Fruit fly (Drosophila melanogaster) whole organism, wandering third instar larva: Measurements from ENCODE around the gene CG43145.
A peak's percentile ranks its signal among the peaks of the same experiment; 100 is the strongest.

ENCODE experiments used
- Abd-B ChIP-seq: fragments of >200 bp; optimal IDR thresholded peaks from 2 replicates; lab custom pipeline; 2017; ENCODE audit warnings: missing biosample characterization, missing genetic modification characterization
- CG32264 ChIP-seq: fragments of 200-800 bp; sonication (Bioruptor generic); optimal IDR thresholded peaks from 2 replicates; lab custom pipeline; 2016; ENCODE audit warnings: missing biosample characterization, missing genetic modification characterization
- CG9705 ChIP-seq: fragments of 200-800 bp; sonication (Bioruptor generic); optimal IDR thresholded peaks from 2 replicates; lab custom pipeline; 2018; ENCODE audit warnings: missing biosample characterization, mild to moderate bottlenecking, missing genetic modification characterization
- CrebA ChIP-seq: fragments of 200-800 bp; sonication (Bioruptor generic); optimal IDR thresholded peaks from 2 replicates; lab custom pipeline; 2016; ENCODE audit warnings: missing biosample characterization, mild to moderate bottlenecking, missing genetic modification characterization, borderline replicate concordance
- Dfd ChIP-seq: fragments of >200 bp; optimal IDR thresholded peaks from 2 replicates; lab custom pipeline; 2017; ENCODE audit warnings: missing biosample characterization, missing genetic modification characterization
- Dif ChIP-seq: fragments of 200-275, 200-300 bp; sonication (Bioruptor generic); optimal IDR thresholded peaks from 2 replicates; lab custom pipeline; 2018; ENCODE audit warnings: missing biosample characterization, missing genetic modification characterization; ENCODE audit not compliant: partially characterized antibody
- GATAd ChIP-seq: sonication (Bioruptor generic); optimal IDR thresholded peaks from 2 replicates; lab custom pipeline; 2016; ENCODE audit warnings: missing biosample characterization, missing genetic modification characterization
- HLH106 ChIP-seq: fragments of 200-800 bp; optimal IDR thresholded peaks from 3 replicates; lab custom pipeline; 2019; ENCODE audit warnings: missing biosample characterization, mild to moderate bottlenecking, missing genetic modification characterization, moderate library complexity
- Hnf4 ChIP-seq: fragments of 200-800 bp; sonication (Bioruptor generic); optimal IDR thresholded peaks from 2 replicates; lab custom pipeline; 2016; ENCODE audit warnings: missing biosample characterization, mild to moderate bottlenecking, missing genetic modification characterization
- Hr78 ChIP-seq: fragments of >200 bp; optimal IDR thresholded peaks from 2 replicates; lab custom pipeline; 2017; ENCODE audit warnings: missing biosample characterization, missing genetic modification characterization
- Hr83 ChIP-seq: fragments of 200-300 bp; sonication (Bioruptor generic); optimal IDR thresholded peaks from 2 replicates; lab custom pipeline; 2016; ENCODE audit warnings: missing biosample characterization, mild to moderate bottlenecking, missing genetic modification characterization, moderate library complexity; ENCODE audit not compliant: poor library complexity, severe bottlenecking
- Jra ChIP-seq: sonication (Bioruptor generic); optimal IDR thresholded peaks from 2 replicates; lab custom pipeline; 2016; ENCODE audit warnings: missing biosample characterization, missing genetic modification characterization
- Myc ChIP-seq: fragments of >200 bp; optimal IDR thresholded peaks from 2 replicates; lab custom pipeline; 2017
- N ChIP-seq: fragments of >200 bp; optimal IDR thresholded peaks from 2 replicates; lab custom pipeline; 2018; ENCODE audit warnings: missing biosample characterization, missing external identifiers, missing genetic modification characterization
- OdsH ChIP-seq: fragments of 200-800 bp; sonication (Bioruptor generic); optimal IDR thresholded peaks from 2 replicates; lab custom pipeline; 2016; ENCODE audit warnings: missing biosample characterization, mild to moderate bottlenecking, missing genetic modification characterization
- Rel ChIP-seq, 2 experiments: fragments of 200-800 bp; sonication (Bioruptor generic) in 1 of 2; optimal IDR thresholded peaks; 2 replicates in 1 of 2; 3 replicates in 1 of 2; lab custom pipeline; 2016 to 2019; ENCODE audit warnings: mild to moderate bottlenecking in 2 of 2, missing biosample characterization in 2 of 2, missing genetic modification characterization in 2 of 2, moderate library complexity in 1 of 2
- Sp1 ChIP-seq: fragments of 200-800 bp; sonication (Bioruptor generic); optimal IDR thresholded peaks from 3 replicates; lab custom pipeline; 2019; ENCODE audit warnings: missing biosample characterization, mild to moderate bottlenecking, missing genetic modification characterization, moderate library complexity
- Vsx2 ChIP-seq: fragments of 200-300, 225-300 bp; sonication (Bioruptor generic); optimal IDR thresholded peaks from 2 replicates; lab custom pipeline; 2018; ENCODE audit warnings: missing biosample characterization, missing genetic modification characterization; ENCODE audit not compliant: partially characterized antibody
- br ChIP-seq: fragments of 200-800 bp; sonication (Bioruptor generic); optimal IDR thresholded peaks from 2 replicates; lab custom pipeline; 2016; ENCODE audit warnings: missing biosample characterization, missing genetic modification characterization
- brk ChIP-seq: fragments of 200-800 bp; sonication (Bioruptor generic); optimal IDR thresholded peaks from 2 replicates; lab custom pipeline; 2016; ENCODE audit warnings: missing biosample characterization, mild to moderate bottlenecking, missing genetic modification characterization
- dl ChIP-seq, 2 experiments: fragments of 175-275, 200-275 bp in 1 of 2; fragments of 200-275 bp in 1 of 2; sonication (Bioruptor generic); optimal IDR thresholded peaks; lab custom pipeline; 2018; ENCODE audit warnings: mild to moderate bottlenecking in 2 of 2, missing biosample characterization in 2 of 2, missing genetic modification characterization in 2 of 2, moderate library complexity in 2 of 2; ENCODE audit not compliant: partially characterized antibody in 2 of 2, insufficient read depth in 1 of 2
- dmrt93B ChIP-seq: fragments of 200-800 bp; sonication (Bioruptor generic); optimal IDR thresholded peaks from 2 replicates; lab custom pipeline; 2018; ENCODE audit warnings: missing biosample characterization, mild to moderate bottlenecking, missing genetic modification characterization
- ey ChIP-seq: fragments of 200-800 bp; sonication (Bioruptor generic); optimal IDR thresholded peaks from 2 replicates; lab custom pipeline; 2016; ENCODE audit warnings: missing biosample characterization, missing genetic modification characterization
- foxo ChIP-seq, 2 experiments: fragments of 200-800 bp; sonication (Bioruptor generic); optimal IDR thresholded peaks; 2 replicates in 1 of 2; 3 replicates in 1 of 2; lab custom pipeline; 2016 to 2017; ENCODE audit warnings: missing biosample characterization in 2 of 2, missing genetic modification characterization in 2 of 2
- fru ChIP-seq: fragments of 200-800 bp; sonication (Bioruptor generic); optimal IDR thresholded peaks from 3 replicates; lab custom pipeline; 2016; ENCODE audit warnings: missing biosample characterization, mild to moderate bottlenecking, missing genetic modification characterization
- h ChIP-seq: fragments of 200-800 bp; sonication (Bioruptor generic); optimal IDR thresholded peaks from 3 replicates; lab custom pipeline; 2016; ENCODE audit warnings: missing biosample characterization, mild to moderate bottlenecking, missing genetic modification characterization
- jim ChIP-seq: fragments of 175-275, 200-325 bp; sonication (Bioruptor generic); optimal IDR thresholded peaks from 2 replicates; lab custom pipeline; 2016; ENCODE audit warnings: missing biosample characterization, mild to moderate bottlenecking, missing genetic modification characterization
- lola ChIP-seq: fragments of >200 bp; optimal IDR thresholded peaks from 2 replicates; lab custom pipeline; 2017; ENCODE audit warnings: missing biosample characterization, missing genetic modification characterization
- pan ChIP-seq: fragments of >200 bp; optimal IDR thresholded peaks from 2 replicates; lab custom pipeline; 2017
- psq ChIP-seq: fragments of 200-800 bp; sonication (Bioruptor generic); optimal IDR thresholded peaks from 3 replicates; lab custom pipeline; 2017; ENCODE audit warnings: missing biosample characterization, mild to moderate bottlenecking, missing genetic modification characterization, moderate library complexity
- rgr ChIP-seq: fragments of 200-800 bp; sonication (Bioruptor generic); optimal IDR thresholded peaks from 3 replicates; lab custom pipeline; 2016; ENCODE audit warnings: missing biosample characterization, mild to moderate bottlenecking, missing genetic modification characterization
- sage ChIP-seq: fragments of 200-800 bp; sonication (Bioruptor generic); optimal IDR thresholded peaks from 2 replicates; lab custom pipeline; 2016; ENCODE audit warnings: missing biosample characterization, mild to moderate bottlenecking, missing genetic modification characterization
- sv ChIP-seq: fragments of 200-800 bp; sonication (Bioruptor generic); optimal IDR thresholded peaks from 3 replicates; lab custom pipeline; 2016; ENCODE audit warnings: missing biosample characterization, missing genetic modification characterization
- tai ChIP-seq: sonication (Bioruptor generic); optimal IDR thresholded peaks from 2 replicates; lab custom pipeline; 2016; ENCODE audit warnings: missing biosample characterization, missing genetic modification characterization
- usp ChIP-seq: fragments of >200 bp; optimal IDR thresholded peaks from 2 replicates; lab custom pipeline; 2017; ENCODE audit warnings: missing biosample characterization, missing genetic modification characterization
- woc ChIP-seq: sonication (Bioruptor generic); optimal IDR thresholded peaks from 2 replicates; lab custom pipeline; 2016; ENCODE audit warnings: missing biosample characterization, mild to moderate bottlenecking, missing genetic modification characterization

Gene CG43145

dm6 chr2L:3656667-3657066 is 45.0 kb upstream of the CG43145 start, which contains the start of gene for:
TSS of gene for (minus strand) at chr2L:3656953.
- peak; percentile 14 for TF ChIP-seq fru
- TF ChIP-seq Abd-B, result no peak
- TF ChIP-seq lola, result no peak
- TF ChIP-seq sage, result no peak
- TF ChIP-seq Sp1 (GFP tag; lab: Kevin White, UChicago), result no peak
- TF ChIP-seq, all 38 proteins: peak for 1

dm6 chr2L:3657349-3658142 is 44.1 kb upstream of the CG43145 start:
- TF ChIP-seq dmrt93B (GFP tag; lab: Kevin White, UChicago) (peak; percentile 26), Vsx2 (no peak), h (GFP tag; lab: Kevin White, UChicago) (peak; percentile 45), fru (peak; percentile 33), HLH106 (peak; percentile 50), brk (GFP tag; lab: Kevin White, UChicago) (peak; percentile 19), foxo (GFP tag; optimal IDR thresholded peaks at IDR 0.05; lab: Kevin White, UChicago) (peak in 1 of 2 experiments; percentile 63), woc (GFP tag; lab: Kevin White, UChicago) (no peak), ey (GFP tag; lab: Kevin White, UChicago) (peak; percentile 43), Hnf4 (peak; percentile 26), Hr83 (GFP tag; lab: Kevin White, UChicago) (no peak), CG32264 (GFP tag; lab: Kevin White, UChicago) (no peak), OdsH (GFP tag; lab: Kevin White, UChicago) (peak; percentile 7), tai (GFP tag; lab: Kevin White, UChicago) (peak; percentile 46), rgr (peak; percentile 34), CrebA (GFP tag; lab: Kevin White, UChicago) (peak; percentile 60), Myc (lab: Kevin White, UChicago) (peak; percentile 90)
- TF ChIP-seq, all 38 proteins: peak for 13

dm6 chr2L:3662307-3662795 is 39.3 kb upstream of the CG43145 start, which contains the start of gene Drgx:
TSS of gene Drgx (plus strand) at chr2L:3662745.
- TF ChIP-seq Hr83 (GFP tag; lab: Kevin White, UChicago) (no peak), Sp1 (GFP tag; lab: Kevin White, UChicago) (no peak), rgr (no peak), ey (GFP tag; lab: Kevin White, UChicago) (no peak), Vsx2 (peak; percentile 54), CG32264 (GFP tag; lab: Kevin White, UChicago) (no peak), CrebA (GFP tag; lab: Kevin White, UChicago) (no peak), OdsH (GFP tag; lab: Kevin White, UChicago) (no peak), Hr78 (GFP tag; lab: Kevin White, UChicago) (no peak), Jra (GFP tag; lab: Kevin White, UChicago) (no peak), sv (no peak), Dif (GFP tag; lab: Kevin White, UChicago) (peak; percentile 42), dl (GFP tag; optimal IDR thresholded peaks at IDR 0.05; lab: Kevin White, UChicago; ENCODE audit: insufficient read depth in 1 of 2, partially characterized antibody in 2 of 2) (peak in 1 of 2 experiments; percentile 29), tai (GFP tag; lab: Kevin White, UChicago) (no peak), dmrt93B (GFP tag; lab: Kevin White, UChicago) (no peak), GATAd (GFP tag; lab: Kevin White, UChicago) (no peak), jim (GFP tag; lab: Kevin White, UChicago) (no peak), pan (lab: Kevin White, UChicago) (no peak), sage (no peak), Myc (lab: Kevin White, UChicago) (no peak), CG9705 (GFP tag; lab: Kevin White, UChicago) (no peak), woc (GFP tag; lab: Kevin White, UChicago) (no peak), Dfd (GFP tag; lab: Kevin White, UChicago) (no peak), lola (no peak), usp (GFP tag; lab: Kevin White, UChicago) (no peak)

dm6 chr2L:3668451-3668850 is 33.2 kb upstream of the CG43145 start, which contains the start of gene Sfp24Ba:
TSS of gene Sfp24Ba (minus strand) at chr2L:3668551.
- TF ChIP-seq woc (GFP tag; lab: Kevin White, UChicago), result no peak
- no peak for TF ChIP-seq N (GFP tag; lab: Kevin White, UChicago)
- TF ChIP-seq br, result no peak
- no peak for TF ChIP-seq Abd-B
- no peak for TF ChIP-seq jim (GFP tag; lab: Kevin White, UChicago)
- no peak for TF ChIP-seq Dfd (GFP tag; lab: Kevin White, UChicago)
- no peak for TF ChIP-seq psq (GFP tag; lab: Kevin White, UChicago)
- no peak for TF ChIP-seq lola
- TF ChIP-seq h (GFP tag; lab: Kevin White, UChicago), result no peak
- TF ChIP-seq usp (GFP tag; lab: Kevin White, UChicago), result no peak
- TF ChIP-seq Dif (GFP tag; lab: Kevin White, UChicago), result no peak
- no peak for TF ChIP-seq tai (GFP tag; lab: Kevin White, UChicago)
- TF ChIP-seq Rel (GFP tag; optimal IDR thresholded peaks at IDR 0.05; lab: Kevin White, UChicago), result no peak
- TF ChIP-seq Rel (tag; optimal IDR thresholded peaks at IDR 0.05; lab: Kevin White, UChicago), result no peak
- TF ChIP-seq sage, result no peak
- no peak for TF ChIP-seq brk (GFP tag; lab: Kevin White, UChicago)
- TF ChIP-seq rgr, result no peak
- no peak for TF ChIP-seq dmrt93B (GFP tag; lab: Kevin White, UChicago)
